Comparison of ENCODE assay signal across 5 worm cellular contexts in the genomic region with DNA sequence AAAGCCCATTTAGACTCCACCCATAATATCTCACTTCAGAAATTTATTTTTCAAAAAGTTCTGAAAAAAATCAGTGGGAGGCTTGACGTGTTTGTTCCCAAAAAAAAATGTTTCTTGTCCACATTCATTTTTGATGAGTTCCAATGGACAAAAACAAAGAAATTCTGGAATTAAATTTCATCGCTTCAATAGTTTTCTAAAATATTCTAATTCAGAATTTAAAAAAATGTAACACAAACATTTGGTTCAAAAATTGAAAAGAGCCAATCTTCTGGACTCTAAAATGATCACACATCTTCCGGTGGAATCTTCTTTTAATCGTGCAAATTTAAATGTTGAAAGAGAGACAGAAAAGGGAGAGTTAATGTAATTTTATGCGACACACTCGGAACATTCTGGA.
TF ChIP-seq lines count a peak whose summit lies in the region.

No protein-coding gene starts in this region.

TF ChIP-seq in whole organism, L1 larva, 84 proteins besides CTCF, POLR2A, EP300 and RAD21:
- TF ChIP-seq efl-1 (optimal IDR thresholded peaks at IDR 0.05; lab: Kevin White, UChicago) (no peak), efl-1 (GFP tag; optimal IDR thresholded peaks at IDR 0.05 in 1 of 2; lab: Kevin White, UChicago) (peak in 1 of 2 experiments; percentile 73), snpc-4 (tag; optimal IDR thresholded peaks at IDR 0.05; lab: Kevin White, UChicago) (no peak), lin-14 (GFP tag; optimal IDR thresholded peaks at IDR 0.05; lab: Kevin White, UChicago) (peak; percentile 33)
TF ChIP-seq in whole organism, L1 larva: peak in this region for 2.

TF ChIP-seq in whole organism, L2 larva, 48 proteins besides CTCF, POLR2A, EP300 and RAD21:
- TF ChIP-seq ceh-16 (tag; optimal IDR thresholded peaks at IDR 0.05; lab: Kevin White, UChicago) (no peak), nhr-129 (tag; optimal IDR thresholded peaks at IDR 0.05; lab: Kevin White, UChicago) (no peak), ceh-82 (tag; optimal IDR thresholded peaks at IDR 0.05; lab: Kevin White, UChicago) (no peak), C34F6.9 (tag; optimal IDR thresholded peaks at IDR 0.05; lab: Kevin White, UChicago) (peak; percentile 24), lin-11 (tag; optimal IDR thresholded peaks at IDR 0.05; lab: Kevin White, UChicago) (no peak), sma-9 (GFP tag; optimal IDR thresholded peaks at IDR 0.05; lab: Kevin White, UChicago) (no peak), sma-9 (tag; optimal IDR thresholded peaks at IDR 0.05; lab: Kevin White, UChicago) (no peak)

TF ChIP-seq in whole organism, L4 larva, 104 proteins besides CTCF, POLR2A, EP300 and RAD21:
- TF ChIP-seq daf-12 (tag; optimal IDR thresholded peaks at IDR 0.05; lab: Kevin White, UChicago) (no peak), sdz-12 (GFP tag; optimal IDR thresholded peaks at IDR 0.05; lab: Kevin White, UChicago) (no peak), madf-9 (GFP tag; conservative IDR thresholded peaks at IDR 0.05; lab: Robert Waterston, UW) (no peak), hif-1 (tag; optimal IDR thresholded peaks at IDR 0.05; lab: Kevin White, UChicago) (no peak), hlh-11 (tag; optimal IDR thresholded peaks at IDR 0.05; lab: Kevin White, UChicago) (no peak), ZK337.2 (GFP tag; IDR thresholded peaks at IDR 0.05; lab: Robert Waterston, UW) (no peak), aha-1 (tag; lab: Kevin White, UChicago) (peak; percentile 70), zip-2 (tag; optimal IDR thresholded peaks at IDR 0.05; lab: Kevin White, UChicago) (no peak)

TF ChIP-seq in whole organism, late embryonic, 69 proteins besides CTCF, POLR2A, EP300 and RAD21:
- TF ChIP-seq ceh-14 (tag; optimal IDR thresholded peaks at IDR 0.05; lab: Kevin White, UChicago) (no peak), unc-42 (tag; optimal IDR thresholded peaks at IDR 0.05; lab: Kevin White, UChicago) (peak; percentile 6), fkh-10 (GFP tag; optimal IDR thresholded peaks at IDR 0.05; lab: Kevin White, UChicago) (no peak)

TF ChIP-seq in whole organism, mixed stage, embryonic, 35 proteins besides CTCF, POLR2A, EP300 and RAD21:
- TF ChIP-seq ces-1 (GFP tag; optimal IDR thresholded peaks at IDR 0.05; lab: Kevin White, UChicago) (peak; percentile 69), nhr-76 (tag; optimal IDR thresholded peaks at IDR 0.05; lab: Kevin White, UChicago) (no peak)

Comparison
In these comparisons a context has a peak if more than half of its experiments do, and no peak if none do; other contexts are left out.
1. Of the 29 proteins assayed by ChIP-seq in both whole organism, L4 larva and whole organism, L1 larva: peak only in whole organism, L4 larva: aha-1; only in whole organism, L1 larva: none; in both: none; in neither: 28.